Worm (Caenorhabditis elegans) whole organism, L1 larva: Measurements from ENCODE around the gene T28D6.6.
A peak's percentile ranks its signal among the peaks of the same experiment; 100 is the strongest.

Source experiments
- C04F5.9 ChIP-seq: sonication (generic microtip); optimal IDR thresholded peaks from 2 replicates; lab custom pipeline; 2016; ENCODE audit warnings: missing genetic modification characterization, missing compliant biosample characterization
- C16A3.4 ChIP-seq: fragments of 150-350 bp; optimal IDR thresholded peaks from 2 replicates; lab custom pipeline; 2014; ENCODE audit warnings: missing biosample characterization, missing genetic modification characterization
- C34B4.2 ChIP-seq: sonication (generic microtip); optimal IDR thresholded peaks from 2 replicates; lab custom pipeline; 2017; ENCODE audit warnings: mild to moderate bottlenecking, missing genetic modification characterization, missing compliant biosample characterization
- Y116A8C.19 ChIP-seq: sonication (generic microtip); optimal IDR thresholded peaks from 2 replicates; lab custom pipeline; 2016; ENCODE audit warnings: missing compliant biosample characterization, missing genetic modification characterization, borderline replicate concordance
- aha-1 ChIP-seq: fragments of 150-350 bp; optimal IDR thresholded peaks from 2 replicates; lab custom pipeline; 2014; ENCODE audit warnings: missing biosample characterization, missing genetic modification characterization
- aly-2 ChIP-seq: fragments of 150-350 bp; optimal IDR thresholded peaks from 2 replicates; lab custom pipeline; 2014; ENCODE audit warnings: missing biosample characterization, missing genetic modification characterization
- blmp-1 ChIP-seq: fragments of 150-350 bp; optimal IDR thresholded peaks from 2 replicates; lab custom pipeline; 2014; ENCODE audit warnings: missing biosample characterization, missing genetic modification characterization
- ceh-63 ChIP-seq: fragments of 200-800 bp; sonication (Bioruptor generic); optimal IDR thresholded peaks from 2 replicates; lab custom pipeline; 2018; ENCODE audit warnings: mild to moderate bottlenecking, missing genetic modification characterization, missing compliant biosample characterization
- ces-1 ChIP-seq: fragments of 150-350 bp; optimal IDR thresholded peaks from 2 replicates; lab custom pipeline; 2014; ENCODE audit warnings: missing biosample characterization, missing genetic modification reagents, missing genetic modification characterization
- dpl-1 ChIP-seq, 3 experiments: fragments of 150-350 bp in 2 of 3; sonication (generic microtip) in 1 of 3; optimal IDR thresholded peaks; 2 replicates each; lab custom pipeline; 2014 to 2017; ENCODE audit warnings: missing biosample characterization in 3 of 3, missing genetic modification characterization in 3 of 3, missing genetic modification reagents in 3 of 3
- dsc-1 ChIP-seq: sonication (generic microtip); optimal IDR thresholded peaks from 2 replicates; lab custom pipeline; 2016; ENCODE audit warnings: mild to moderate bottlenecking, missing genetic modification characterization, missing compliant biosample characterization
- efl-1 ChIP-seq, 4 experiments: fragments of 150-350 bp; optimal IDR thresholded peaks in 3 of 4; peaks in 1 of 4; 1 replicate in 1 of 4; 2 replicates in 3 of 4; lab custom pipeline; 2014; ENCODE audit warnings: missing biosample characterization in 2 of 4, missing genetic modification characterization in 2 of 4, missing genetic modification reagents in 2 of 4
- efl-3 ChIP-seq: fragments of 200-800 bp; sonication (Bioruptor generic); optimal IDR thresholded peaks from 2 replicates; lab custom pipeline; 2018; ENCODE audit warnings: mild to moderate bottlenecking, missing genetic modification characterization, missing compliant biosample characterization
- egl-13 ChIP-seq: sonication (generic microtip); optimal IDR thresholded peaks from 2 replicates; lab custom pipeline; 2016; ENCODE audit warnings: missing genotype, missing genetic modification reagents, missing genetic modification characterization, missing compliant biosample characterization
- elt-2 ChIP-seq: sonication (generic microtip); optimal IDR thresholded peaks from 2 replicates; lab custom pipeline; 2016; ENCODE audit warnings: missing genetic modification characterization, mild to moderate bottlenecking, inconsistent platforms, missing compliant biosample characterization, missing genetic modification reagents
- elt-3 ChIP-seq, 6 experiments: fragments of 150-350 bp in 1 of 6; sonication (generic microtip); optimal IDR thresholded peaks; 2 replicates each; lab custom pipeline; 2017 to 2018; ENCODE audit warnings: missing biosample characterization in 6 of 6, missing genetic modification characterization in 6 of 6, inconsistent platforms in 1 of 6
- fkh-10 ChIP-seq: sonication (generic microtip); optimal IDR thresholded peaks from 2 replicates; lab custom pipeline; 2017; ENCODE audit warnings: missing biosample characterization, missing genetic modification reagents, missing genetic modification characterization
- fkh-4 ChIP-seq: sonication (generic microtip); optimal IDR thresholded peaks from 2 replicates; lab custom pipeline; 2016; ENCODE audit warnings: missing compliant biosample characterization, missing genetic modification characterization, borderline replicate concordance
- hpl-2 ChIP-seq: fragments of 150-350 bp; optimal IDR thresholded peaks from 2 replicates; lab custom pipeline; 2014; ENCODE audit warnings: missing biosample characterization, missing genetic modification reagents, missing genetic modification characterization
- irx-1 ChIP-seq: sonication (generic microtip); optimal IDR thresholded peaks from 2 replicates; lab custom pipeline; 2016; ENCODE audit warnings: missing genetic modification characterization, missing compliant biosample characterization
- jun-1 ChIP-seq: fragments of 150-350 bp; optimal IDR thresholded peaks from 2 replicates; lab custom pipeline; 2014; ENCODE audit warnings: missing biosample characterization, missing genetic modification reagents, missing genetic modification characterization
- lin-14 ChIP-seq: fragments of 200-800 bp; sonication (Bioruptor generic); optimal IDR thresholded peaks from 2 replicates; lab custom pipeline; 2018; ENCODE audit warnings: mild to moderate bottlenecking, missing genetic modification characterization, moderate library complexity, missing compliant biosample characterization
- lin-35 ChIP-seq, 2 experiments: fragments of 150-350 bp; optimal IDR thresholded peaks; 2 replicates each; lab custom pipeline; 2014; ENCODE audit warnings: missing biosample characterization in 2 of 2, missing genetic modification characterization in 2 of 2, missing genetic modification reagents in 2 of 2
- mdl-1 ChIP-seq, 2 experiments: fragments of 150-350 bp; optimal IDR thresholded peaks; 2 replicates each; lab custom pipeline; 2014 to 2017; ENCODE audit warnings: missing biosample characterization in 2 of 2, missing genetic modification characterization in 2 of 2, inconsistent platforms in 1 of 2
- mef-2 ChIP-seq: fragments of 150-350 bp; optimal IDR thresholded peaks from 2 replicates; lab custom pipeline; 2014; ENCODE audit warnings: missing biosample characterization, missing genetic modification characterization
- nhr-20 ChIP-seq: sonication (generic microtip); optimal IDR thresholded peaks from 2 replicates; lab custom pipeline; 2016; ENCODE audit warnings: mild to moderate bottlenecking, missing genetic modification characterization, missing compliant biosample characterization
- nhr-237 ChIP-seq: fragments of 150-350 bp; optimal IDR thresholded peaks from 2 replicates; lab custom pipeline; 2014; ENCODE audit warnings: missing biosample characterization, missing genetic modification characterization
- nhr-28 ChIP-seq: fragments of 150-350 bp; optimal IDR thresholded peaks from 2 replicates; lab custom pipeline; 2014; ENCODE audit warnings: missing biosample characterization, missing genetic modification characterization
- nhr-47 ChIP-seq: sonication (generic microtip); optimal IDR thresholded peaks from 2 replicates; lab custom pipeline; 2016; ENCODE audit warnings: mild to moderate bottlenecking, missing genetic modification characterization, moderate library complexity, missing compliant biosample characterization
- nhr-71 ChIP-seq: sonication (generic microtip); optimal IDR thresholded peaks from 2 replicates; lab custom pipeline; 2016; ENCODE audit warnings: mild to moderate bottlenecking, missing genetic modification characterization, moderate library complexity, missing compliant biosample characterization
- nhr-76 ChIP-seq: sonication (generic microtip); optimal IDR thresholded peaks from 2 replicates; lab custom pipeline; 2017; ENCODE audit warnings: missing biosample characterization, missing genetic modification characterization
- nhr-85 ChIP-seq: sonication (generic microtip); peaks from one replicate; lab custom pipeline; 2016; ENCODE audit warnings: missing genetic modification characterization, inconsistent platforms, missing compliant biosample characterization
- pag-3 ChIP-seq: sonication (generic microtip); optimal IDR thresholded peaks from 2 replicates; lab custom pipeline; 2017; ENCODE audit warnings: missing genetic modification characterization, mild to moderate bottlenecking, missing compliant biosample characterization, antibody characterized with exemption, borderline replicate concordance; ENCODE audit not compliant: insufficient read depth
- pqm-1 ChIP-seq: sonication (generic microtip); optimal IDR thresholded peaks from 3 replicates; lab custom pipeline; 2017; ENCODE audit warnings: missing biosample characterization, missing genetic modification characterization
- snpc-4 ChIP-seq: fragments of 150-350 bp; optimal IDR thresholded peaks from 2 replicates; lab custom pipeline; 2014; ENCODE audit warnings: missing biosample characterization, missing genetic modification characterization
- snu-23 ChIP-seq: sonication (generic microtip); optimal IDR thresholded peaks from 2 replicates; lab custom pipeline; 2016; ENCODE audit warnings: missing genetic modification characterization, missing compliant biosample characterization
- sox-4 ChIP-seq: sonication (generic microtip); optimal IDR thresholded peaks from 2 replicates; lab custom pipeline; 2016; ENCODE audit warnings: missing genetic modification characterization, missing compliant biosample characterization
- sptf-1 ChIP-seq: fragments of 150-350 bp; optimal IDR thresholded peaks from 2 replicates; lab custom pipeline; 2014; ENCODE audit warnings: missing biosample characterization, missing genetic modification characterization
- sup-37 ChIP-seq: fragments of 200-800 bp; sonication (Bioruptor generic); optimal IDR thresholded peaks from 2 replicates; lab custom pipeline; 2018; ENCODE audit warnings: mild to moderate bottlenecking, missing genetic modification characterization, missing compliant biosample characterization
- swsn-7 ChIP-seq: sonication (generic microtip); optimal IDR thresholded peaks from 2 replicates; lab custom pipeline; 2016; ENCODE audit warnings: missing genetic modification characterization, missing compliant biosample characterization
- tbx-2 ChIP-seq: sonication (generic microtip); optimal IDR thresholded peaks from 2 replicates; lab custom pipeline; 2016; ENCODE audit warnings: missing genetic modification characterization, missing compliant biosample characterization
- tlp-1 ChIP-seq: fragments of 150-350 bp; optimal IDR thresholded peaks from 2 replicates; lab custom pipeline; 2014; ENCODE audit warnings: missing biosample characterization, missing genetic modification characterization
- unc-30 ChIP-seq: sonication (generic microtip); optimal IDR thresholded peaks from 2 replicates; lab custom pipeline; 2017; ENCODE audit warnings: missing biosample characterization, missing genetic modification characterization
- zag-1 ChIP-seq: fragments of 150-350 bp; optimal IDR thresholded peaks from 2 replicates; lab custom pipeline; 2014; ENCODE audit warnings: missing biosample characterization, missing genetic modification characterization
- zip-4 ChIP-seq: fragments of 200-800 bp; sonication (Bioruptor generic); optimal IDR thresholded peaks from 2 replicates; lab custom pipeline; 2018; ENCODE audit warnings: mild to moderate bottlenecking, missing genetic modification characterization, moderate library complexity, missing compliant biosample characterization

Gene T28D6.6

DNA sequence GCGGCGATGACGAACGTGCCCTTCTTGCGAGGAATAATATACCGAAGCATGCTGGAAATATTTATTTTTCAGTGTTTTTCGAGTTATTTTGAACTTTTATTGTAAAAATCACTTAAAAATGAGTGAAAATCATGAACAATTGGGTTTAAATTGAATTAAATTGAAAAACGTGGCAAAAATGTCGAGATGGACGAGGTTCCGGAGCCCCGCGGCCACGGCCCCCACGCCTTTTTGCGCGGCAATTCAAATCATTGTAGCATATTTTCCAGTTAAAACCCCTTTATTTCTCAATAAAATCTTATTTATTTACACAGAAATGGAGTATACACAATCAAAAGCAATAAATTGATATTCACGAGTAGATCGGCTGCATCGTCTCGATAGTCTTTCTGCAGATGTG lies 56.8 kb downstream of the T28D6.6 start (continued):
- TF ChIP-seq egl-13: peak; percentile 48
- no peak for TF ChIP-seq nhr-237
- no peak for TF ChIP-seq elt-2 (tag; lab: Kevin White, UChicago)
- TF ChIP-seq unc-30 (tag; lab: Kevin White, UChicago): no peak
- no peak for TF ChIP-seq lin-14 (GFP tag; lab: Kevin White, UChicago)
- peak; percentile 57 for TF ChIP-seq dsc-1 (tag; lab: Kevin White, UChicago)
- peak; percentile 68 for TF ChIP-seq irx-1 (tag; lab: Kevin White, UChicago)
- peak; percentile 86 for TF ChIP-seq nhr-85 (tag; lab: Kevin White, UChicago)
- TF ChIP-seq nhr-76: no peak
- TF ChIP-seq C04F5.9 (tag; lab: Kevin White, UChicago): peak; percentile 1
- no peak for TF ChIP-seq C34B4.2 (tag; lab: Kevin White, UChicago)
- TF ChIP-seq nhr-71 (tag; lab: Kevin White, UChicago): no peak
- TF ChIP-seq sptf-1 (tag; lab: Kevin White, UChicago): no peak
- TF ChIP-seq ceh-63 (GFP tag; lab: Kevin White, UChicago): no peak
- TF ChIP-seq Y116A8C.19 (tag; lab: Kevin White, UChicago): no peak
- TF ChIP-seq jun-1: no peak
- no peak for TF ChIP-seq aha-1 (tag; lab: Kevin White, UChicago)
- no peak for TF ChIP-seq nhr-47 (tag; lab: Kevin White, UChicago)
- no peak for TF ChIP-seq aly-2 (tag; lab: Kevin White, UChicago)
- no peak for TF ChIP-seq efl-3 (GFP tag; lab: Kevin White, UChicago)
- TF ChIP-seq fkh-4 (tag; lab: Kevin White, UChicago): peak; percentile 64
- no peak for TF ChIP-seq fkh-10 (GFP tag; lab: Kevin White, UChicago)
- no peak for TF ChIP-seq pag-3 (tag; lab: Kevin White, UChicago)
- TF ChIP-seq C16A3.4 (tag; lab: Kevin White, UChicago): no peak
- no peak for TF ChIP-seq zag-1 (tag; lab: Kevin White, UChicago)
- TF ChIP-seq dpl-1 (GFP tag; optimal IDR thresholded peaks at IDR 0.05; lab: Kevin White, UChicago): peak; percentile 81 to 90 (median 85)
- TF ChIP-seq mdl-1 (tag; optimal IDR thresholded peaks at IDR 0.05; lab: Kevin White, UChicago): no peak
- no peak for TF ChIP-seq tlp-1 (tag; lab: Kevin White, UChicago)
- no peak for TF ChIP-seq nhr-28 (tag; lab: Kevin White, UChicago)
- TF ChIP-seq ces-1 (GFP tag; lab: Kevin White, UChicago): no peak
- no peak for TF ChIP-seq pqm-1

DNA sequence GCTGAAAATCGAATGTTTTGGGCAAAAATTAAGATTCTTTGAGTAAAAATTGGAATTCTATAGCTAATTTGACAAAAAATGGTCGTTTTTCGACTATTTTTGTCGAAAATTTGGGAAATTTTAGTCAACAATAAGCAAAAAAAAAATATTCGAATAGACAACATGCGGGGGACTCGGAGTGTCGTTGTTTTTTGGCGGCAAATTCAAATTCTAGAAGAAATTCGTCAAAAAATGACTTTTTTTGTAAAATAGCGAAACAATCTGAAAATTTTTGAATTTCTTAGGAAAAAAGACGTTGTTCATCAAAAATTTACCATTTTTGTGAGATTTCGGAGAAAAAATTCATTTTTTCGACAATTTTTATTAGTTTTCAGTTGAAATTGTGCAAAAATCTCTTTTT lies 59.3 kb downstream of the T28D6.6 start:
- no peak for TF ChIP-seq elt-3 (tag; optimal IDR thresholded peaks at IDR 0.05; lab: Kevin White, UChicago)
- no peak for TF ChIP-seq sup-37
- TF ChIP-seq pqm-1: no peak
- no peak for TF ChIP-seq aly-2 (tag; lab: Kevin White, UChicago)
- no peak for TF ChIP-seq hpl-2 (GFP tag; lab: Kevin White, UChicago)
- TF ChIP-seq efl-1 (optimal IDR thresholded peaks at IDR 0.05; lab: Kevin White, UChicago): peak; percentile 49 to 58
- TF ChIP-seq efl-1 (GFP tag; optimal IDR thresholded peaks at IDR 0.05 in 1 of 2; lab: Kevin White, UChicago): peak; percentile 46 to 95
- no peak for TF ChIP-seq tbx-2 (tag; lab: Kevin White, UChicago)
- TF ChIP-seq lin-35 (GFP tag; optimal IDR thresholded peaks at IDR 0.05; lab: Kevin White, UChicago): peak in 1 of 2 experiments; percentile 39
- TF ChIP-seq nhr-20: no peak
- no peak for TF ChIP-seq blmp-1 (tag; lab: Kevin White, UChicago)
- no peak for TF ChIP-seq zip-4 (GFP tag; lab: Kevin White, UChicago)
- no peak for TF ChIP-seq sox-4 (tag; lab: Kevin White, UChicago)
- TF ChIP-seq snu-23: no peak
- TF ChIP-seq sptf-1 (tag; lab: Kevin White, UChicago): no peak
- TF ChIP-seq fkh-4 (tag; lab: Kevin White, UChicago): no peak
- no peak for TF ChIP-seq Y116A8C.19 (tag; lab: Kevin White, UChicago)
- no peak for TF ChIP-seq jun-1
- TF ChIP-seq dpl-1 (GFP tag; optimal IDR thresholded peaks at IDR 0.05; lab: Kevin White, UChicago): peak in 1 of 3 experiments; percentile 54
- no peak for TF ChIP-seq snpc-4
- no peak for TF ChIP-seq swsn-7
- no peak for TF ChIP-seq nhr-237
- no peak for TF ChIP-seq mef-2
